Fruit fly (Drosophila melanogaster): ENCODE measurements around the gene CG13138.

dm6 chr2L:10255725-10256158 lies 46.1 kb downstream of the CG13138 start, which contains the start of gene CG5676:
- TF ChIP-seq tai (GFP tag; optimal IDR thresholded peaks at IDR 0.05) (no peak), Vsx2 (GFP tag; optimal IDR thresholded peaks at IDR 0.05; ENCODE audit: partially characterized antibody) (no peak), ey (GFP tag; optimal IDR thresholded peaks at IDR 0.05) (no peak), dsf (GFP tag; optimal IDR thresholded peaks at IDR 0.05; ENCODE audit: borderline replicate concordance) (no peak), foxo (GFP tag; optimal IDR thresholded peaks at IDR 0.05) (no peak), Hr83 (GFP tag; optimal IDR thresholded peaks at IDR 0.05; ENCODE audit: poor library complexity, severe bottlenecking) (no peak), sv (GFP tag; optimal IDR thresholded peaks at IDR 0.05) (no peak), dmrt93B (GFP tag; optimal IDR thresholded peaks at IDR 0.05) (no peak), Dif (GFP tag; optimal IDR thresholded peaks at IDR 0.05; ENCODE audit: partially characterized antibody) (no peak)

Data from whole organism, wandering third instar larva.